Fruit fly (Drosophila melanogaster) S2 (cell line): ENCODE measurements around the gene CG15865.

Source experiments
- CG8478 ChIP-seq: fragments of >200 bp; optimal IDR thresholded peaks from 2 replicates; lab custom pipeline; 2018
- CTCF ChIP-seq, 2 experiments: fragments of >200 bp; optimal IDR thresholded peaks; 2 replicates each; lab custom pipeline; 2018

DNA sequence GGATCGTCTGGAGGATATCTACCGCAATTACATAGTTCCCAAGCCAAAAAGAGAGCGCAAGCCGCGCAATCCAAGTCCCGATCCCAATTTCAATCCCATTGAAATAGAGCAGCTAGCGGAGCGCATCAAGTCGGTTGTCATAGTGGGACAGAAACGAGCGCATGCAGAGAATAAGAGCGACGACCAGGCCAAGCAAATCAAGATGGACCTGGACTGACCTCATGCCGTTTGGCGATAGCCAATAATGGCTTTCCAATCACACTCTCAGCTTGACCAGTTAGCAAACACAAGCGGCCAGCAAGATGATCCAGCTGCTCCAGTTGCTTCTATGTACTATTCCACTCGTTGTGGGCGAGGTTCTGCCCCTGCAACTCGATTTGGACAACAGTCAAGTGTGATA is 12.6 kb downstream of the CG15865 start:
- no peak for TF ChIP-seq CG8478 (lab: Kevin White, UChicago)
- no peak for TF ChIP-seq CTCF (optimal IDR thresholded peaks at IDR 0.05; lab: Kevin White, UChicago)
